Fruit fly (Drosophila melanogaster): ENCODE data around the gene rump.

DNA sequence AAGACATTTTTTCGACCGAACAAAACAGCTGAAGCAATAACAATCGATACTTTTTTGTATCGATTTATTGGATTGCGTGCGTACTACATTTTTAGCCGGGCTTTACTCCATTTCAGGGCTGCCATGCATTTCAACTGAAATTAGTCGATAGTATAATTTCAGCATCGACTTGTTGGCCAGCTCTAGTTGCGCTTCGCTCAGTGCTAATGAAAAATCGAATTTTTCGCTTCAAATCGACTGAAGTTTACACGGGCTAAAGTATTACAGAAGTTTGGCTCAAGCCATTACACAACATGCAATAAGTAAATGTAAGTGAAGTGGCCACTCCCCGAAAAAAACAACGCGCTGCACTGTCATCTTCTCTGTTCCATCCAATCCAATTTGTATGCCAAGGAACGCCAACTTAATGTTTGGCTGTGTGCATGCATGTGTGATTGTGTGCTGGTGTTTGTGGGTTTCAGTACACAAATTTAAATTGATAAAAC, 5.8 kb upstream of the rump start, which contains the start of the genes mRpL47, CG8176 and Kdm3:
- TF ChIP-seq usp (GFP tag; optimal IDR thresholded peaks at IDR 0.05) (no peak), EcR (GFP tag; optimal IDR thresholded peaks at IDR 0.05) (no peak)
